Fruit fly (Drosophila melanogaster): ENCODE results near the gene Vps24.
A peak's percentile ranks its signal among the peaks of the same experiment; 100 is the strongest.

Gene Vps24

DNA sequence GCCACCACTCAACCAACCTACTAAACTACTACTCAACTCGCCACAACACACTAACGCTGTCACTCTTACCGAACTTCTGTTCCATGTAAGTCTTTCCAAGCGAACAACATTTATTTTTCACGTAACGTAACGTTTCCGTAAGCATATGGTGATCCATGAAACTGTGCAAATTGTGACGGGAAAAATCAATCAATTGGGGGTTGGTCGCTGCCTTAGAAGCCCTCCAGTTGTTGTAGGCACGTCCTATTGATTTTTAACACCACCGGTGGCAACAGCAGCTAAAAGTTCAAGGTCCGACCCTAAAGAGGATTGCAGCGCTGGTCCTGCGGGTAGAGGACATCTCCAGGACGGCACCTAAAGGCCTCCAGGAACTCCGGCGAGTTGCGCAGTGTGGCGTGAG lies 18.6 kb downstream of the Vps24 start:
- no peak for TF ChIP-seq CG16779 (tag; optimal IDR thresholded peaks at IDR 0.05)
- TF ChIP-seq CG32006 (GFP tag; optimal IDR thresholded peaks at IDR 0.05) = no peak
- no peak for TF ChIP-seq achi (GFP tag; optimal IDR thresholded peaks at IDR 0.05)
- TF ChIP-seq Smox (GFP tag; optimal IDR thresholded peaks at IDR 0.05) = no peak
- no peak for TF ChIP-seq Hr38 (GFP tag; optimal IDR thresholded peaks at IDR 0.05)
- no peak for TF ChIP-seq vri (GFP tag; optimal IDR thresholded peaks at IDR 0.05)
- no peak for TF ChIP-seq CG7368 (GFP tag; optimal IDR thresholded peaks at IDR 0.05)
- no peak for TF ChIP-seq svp (GFP tag)
- no peak for TF ChIP-seq CG34406 (GFP tag; optimal IDR thresholded peaks at IDR 0.05)
- no peak for TF ChIP-seq CG6163 (GFP tag; IDR thresholded peaks at IDR 0.05)
- no peak for TF ChIP-seq CG9139 (GFP tag; optimal IDR thresholded peaks at IDR 0.05)
- TF ChIP-seq dsx (GFP tag; optimal IDR thresholded peaks at IDR 0.05; ENCODE audit: poor library complexity, severe bottlenecking) = no peak
- no peak for TF ChIP-seq fd59A (GFP tag; optimal IDR thresholded peaks at IDR 0.05)
- no peak for TF ChIP-seq Sox15 (GFP tag; optimal IDR thresholded peaks at IDR 0.05)
- TF ChIP-seq Ets21C (GFP tag; optimal IDR thresholded peaks at IDR 0.05) = no peak

DNA sequence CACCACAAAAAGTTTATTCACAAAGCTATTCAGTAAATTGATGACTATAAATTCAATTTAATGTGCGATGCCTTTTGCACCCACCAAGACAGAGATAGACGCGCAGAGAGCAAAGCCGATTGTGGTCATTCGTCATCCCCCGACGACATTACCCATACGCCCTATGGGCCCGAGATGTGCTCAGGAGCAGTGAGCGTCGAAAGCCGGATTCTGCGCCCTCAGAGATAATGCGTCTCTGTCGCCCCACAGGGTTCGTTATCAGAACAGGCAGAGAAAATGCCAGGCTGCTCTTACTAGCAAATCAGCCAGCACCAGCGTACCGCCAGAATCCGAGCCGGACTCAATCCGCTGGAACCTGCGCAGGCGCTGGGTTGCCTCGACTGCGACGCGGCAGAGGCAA lies 19.5 kb downstream of the Vps24 start:
- TF ChIP-seq eg (GFP tag; IDR thresholded peaks at IDR 0.05) (no peak), Eip78C (GFP tag) (peak; percentile 30), fd85E (GFP tag; optimal IDR thresholded peaks at IDR 0.05) (no peak), topi (GFP tag; optimal IDR thresholded peaks at IDR 0.05) (no peak), spab (GFP tag; optimal IDR thresholded peaks at IDR 0.05) (no peak), Ets21C (GFP tag; optimal IDR thresholded peaks at IDR 0.05) (no peak), OdsH (GFP tag; optimal IDR thresholded peaks at IDR 0.05) (no peak), salr (GFP tag; optimal IDR thresholded peaks at IDR 0.05) (no peak), CG6808 (GFP tag; optimal IDR thresholded peaks at IDR 0.05) (peak; percentile 25), svp (GFP tag) (peak; percentile 88), CG9139 (GFP tag; optimal IDR thresholded peaks at IDR 0.05) (no peak), CG6792 (GFP tag; optimal IDR thresholded peaks at IDR 0.05) (no peak)

DNA sequence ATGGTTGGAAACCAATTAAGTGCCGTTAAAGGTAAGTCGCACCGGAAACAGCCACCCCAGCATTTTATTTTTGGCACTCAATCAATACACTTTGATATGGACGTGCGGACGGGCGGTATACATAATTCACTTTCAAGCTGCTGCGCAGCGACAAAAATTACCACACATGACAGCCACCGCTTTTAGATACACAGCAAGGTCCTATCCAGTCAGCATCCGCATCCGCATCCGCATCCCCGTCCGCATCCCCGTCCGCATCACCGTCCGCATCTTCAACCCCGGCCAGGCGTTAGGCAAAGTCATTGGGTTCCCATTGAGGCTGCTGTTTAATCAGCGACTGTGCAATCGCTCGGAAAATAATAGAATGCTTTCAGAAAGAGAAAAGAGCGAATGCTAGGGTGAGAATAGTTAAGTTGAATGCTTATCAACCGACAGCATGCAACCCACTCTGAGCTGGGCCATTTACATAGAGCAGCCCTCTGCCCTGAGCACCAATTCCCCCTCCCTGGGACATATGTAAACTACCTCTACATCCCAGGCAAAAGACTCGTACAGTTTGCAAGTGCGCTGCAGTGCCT lies 26.3 kb downstream of the Vps24 start:
- TF ChIP-seq Blimp-1 (GFP tag; optimal IDR thresholded peaks at IDR 0.05) = no peak
- TF ChIP-seq CG6808 (GFP tag; optimal IDR thresholded peaks at IDR 0.05) = no peak
- TF ChIP-seq acj6 (GFP tag; optimal IDR thresholded peaks at IDR 0.05) = no peak
- no peak for TF ChIP-seq fkh (GFP tag; optimal IDR thresholded peaks at IDR 0.05)
- no peak for TF ChIP-seq CG11762 (GFP tag; optimal IDR thresholded peaks at IDR 0.05; ENCODE audit: insufficient read depth)
- no peak for TF ChIP-seq Smox (GFP tag; optimal IDR thresholded peaks at IDR 0.05)
- no peak for TF ChIP-seq esn (GFP tag; optimal IDR thresholded peaks at IDR 0.05)
- no peak for TF ChIP-seq pdm3 (GFP tag; optimal IDR thresholded peaks at IDR 0.05)
- TF ChIP-seq Hr38 (GFP tag; optimal IDR thresholded peaks at IDR 0.05) = no peak
- TF ChIP-seq svp (GFP tag) = no peak
- no peak for TF ChIP-seq CG6276 (GFP tag; optimal IDR thresholded peaks at IDR 0.05)
- TF ChIP-seq CG32006 (GFP tag; optimal IDR thresholded peaks at IDR 0.05) = no peak

DNA sequence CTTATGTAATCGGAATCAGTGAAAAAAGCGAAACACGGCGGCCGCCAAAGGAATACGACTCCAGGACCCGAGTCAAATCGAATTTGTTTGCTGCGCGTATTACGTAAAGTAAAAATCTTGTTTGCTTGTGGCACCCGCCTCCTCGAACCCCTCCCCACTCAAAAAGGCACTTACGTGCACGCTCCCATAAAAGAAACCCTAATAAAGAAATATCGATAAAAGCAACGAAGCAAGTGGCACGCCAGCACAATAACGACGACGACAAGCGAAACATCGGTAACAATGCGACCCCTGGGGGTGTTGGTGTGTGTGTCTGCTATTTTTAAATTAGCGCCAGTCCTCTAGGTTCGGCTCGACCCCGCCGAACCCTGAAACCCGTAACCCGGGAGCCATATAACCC lies 28.5 kb downstream of the Vps24 start:
- TF ChIP-seq Eip93F (GFP tag; optimal IDR thresholded peaks at IDR 0.05) = no peak
- TF ChIP-seq salr (GFP tag; optimal IDR thresholded peaks at IDR 0.05) = no peak
- no peak for TF ChIP-seq topi (GFP tag; optimal IDR thresholded peaks at IDR 0.05)
- TF ChIP-seq CG8119 (GFP tag; IDR thresholded peaks at IDR 0.05) = no peak
- no peak for TF ChIP-seq CG32006 (GFP tag; optimal IDR thresholded peaks at IDR 0.05)
- no peak for TF ChIP-seq CG10631 (GFP tag; optimal IDR thresholded peaks at IDR 0.05)
- TF ChIP-seq CG8319 (GFP tag; optimal IDR thresholded peaks at IDR 0.05) = no peak
- no peak for TF ChIP-seq Gug (GFP tag; IDR thresholded peaks at IDR 0.05)
- TF ChIP-seq Eip75B (GFP tag; optimal IDR thresholded peaks at IDR 0.05) = no peak
- no peak for TF ChIP-seq Sox14 (GFP tag; optimal IDR thresholded peaks at IDR 0.05)
- no peak for TF ChIP-seq fd59A (GFP tag; optimal IDR thresholded peaks at IDR 0.05)
- TF ChIP-seq Ets96B (tag; optimal IDR thresholded peaks at IDR 0.05) = no peak
- no peak for TF ChIP-seq esn (GFP tag; optimal IDR thresholded peaks at IDR 0.05)
- no peak for TF ChIP-seq CG6808 (GFP tag; optimal IDR thresholded peaks at IDR 0.05)
- TF ChIP-seq fd85E (GFP tag; optimal IDR thresholded peaks at IDR 0.05) = no peak
- TF ChIP-seq CG9139 (GFP tag; optimal IDR thresholded peaks at IDR 0.05) = no peak
- TF ChIP-seq OdsH (GFP tag; optimal IDR thresholded peaks at IDR 0.05) = no peak
- TF ChIP-seq lz (GFP tag; optimal IDR thresholded peaks at IDR 0.05) = no peak

Data from whole organism, prepupa.